Fruit fly (Drosophila melanogaster): ENCODE data around the gene CG13085.

DNA sequence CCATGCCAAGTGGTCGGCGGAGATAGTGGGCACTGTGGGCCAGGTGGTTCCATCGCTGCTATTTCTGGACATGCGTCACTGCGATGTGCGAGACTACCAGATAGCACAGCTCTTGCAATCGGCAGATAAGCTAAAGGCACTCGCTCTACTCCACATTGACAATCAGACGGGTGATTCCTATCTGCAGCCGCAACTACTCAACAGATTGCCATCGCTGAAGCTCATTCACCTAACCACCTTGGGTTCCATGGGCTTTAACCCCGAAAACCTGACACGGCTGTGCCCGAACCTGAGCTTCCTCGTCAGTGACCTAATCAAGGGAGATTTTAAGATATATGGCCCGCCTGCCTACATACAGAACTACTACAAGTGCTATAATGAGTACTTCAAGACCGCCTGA lies 5.9 kb downstream of the CG13085 start:
- no peak for TF ChIP-seq CG8478 (optimal IDR thresholded peaks at IDR 0.05)
- TF ChIP-seq CTCF (optimal IDR thresholded peaks at IDR 0.05), result no peak
